Fruit fly (Drosophila melanogaster) whole organism, embryonic: Measurements from ENCODE around the gene CG3566.

Experiments
- Ada2b ChIP-seq: fragments of 200-800 bp; sonication (Bioruptor generic); IDR thresholded peaks from 2 replicates; pipeline ENCODE4 v1.3.6; 2022; ENCODE audit warnings: missing biosample characterization, missing genetic modification characterization
- Atf-2 ChIP-seq: fragments of 200-800 bp; sonication (Bioruptor generic); optimal IDR thresholded peaks from 2 replicates; lab custom pipeline; 2016; ENCODE audit warnings: missing biosample characterization, missing genetic modification characterization
- CG10321 ChIP-seq: fragments of 200-800 bp; sonication (Bioruptor generic); IDR thresholded peaks from 2 replicates; pipeline ENCODE4 v1.3.6; 2022; ENCODE audit warnings: missing biosample characterization, missing genetic modification characterization
- CG12219 ChIP-seq: fragments of 200-800 bp; sonication (Bioruptor generic); optimal IDR thresholded peaks from 3 replicates; lab custom pipeline; 2018; ENCODE audit warnings: missing biosample characterization, mild to moderate bottlenecking, missing genetic modification characterization
- CG12769 ChIP-seq: fragments of 200-800 bp; sonication (Bioruptor generic); optimal IDR thresholded peaks from 2 replicates; lab custom pipeline; 2019; ENCODE audit warnings: missing biosample characterization, mild to moderate bottlenecking, missing genetic modification characterization, moderate library complexity
- CG13775 ChIP-seq: fragments of 200-800 bp; sonication (Bioruptor generic); optimal IDR thresholded peaks from 3 replicates; lab custom pipeline; 2017; ENCODE audit warnings: missing biosample characterization, mild to moderate bottlenecking, missing genetic modification characterization
- CG15479 ChIP-seq: fragments of 200-800 bp; sonication (Bioruptor generic); optimal IDR thresholded peaks from 3 replicates; lab custom pipeline; 2019; ENCODE audit warnings: missing biosample characterization, mild to moderate bottlenecking, missing genetic modification characterization, moderate library complexity
- CG17359 ChIP-seq: fragments of 200-800 bp; sonication (Bioruptor generic); optimal IDR thresholded peaks from 3 replicates; lab custom pipeline; 2018; ENCODE audit warnings: missing biosample characterization, mild to moderate bottlenecking, missing genetic modification characterization, moderate library complexity
- CG17829 ChIP-seq: fragments of 200-800 bp; optimal IDR thresholded peaks from 2 replicates; lab custom pipeline; 2019; ENCODE audit warnings: missing biosample characterization, mild to moderate bottlenecking, missing genetic modification characterization, moderate library complexity
- CG18262 ChIP-seq: fragments of 200-800 bp; optimal IDR thresholded peaks from 3 replicates; lab custom pipeline; 2019; ENCODE audit warnings: missing biosample characterization, mild to moderate bottlenecking, missing genetic modification characterization, moderate library complexity
- CG2116 ChIP-seq: fragments of 200-800 bp; sonication (Bioruptor generic); optimal IDR thresholded peaks from 3 replicates; lab custom pipeline; 2018; ENCODE audit warnings: missing biosample characterization, mild to moderate bottlenecking, missing genetic modification characterization
- CG2120 ChIP-seq: fragments of 200-800 bp; sonication (Bioruptor generic); optimal IDR thresholded peaks from 3 replicates; lab custom pipeline; 2016; ENCODE audit warnings: missing biosample characterization, missing genetic modification characterization
- CG2678 ChIP-seq: fragments of 200-800 bp; sonication (Bioruptor generic); optimal IDR thresholded peaks from 3 replicates; lab custom pipeline; 2019; ENCODE audit warnings: missing biosample characterization, mild to moderate bottlenecking, missing genetic modification characterization, moderate library complexity
- CG30431 ChIP-seq: fragments of 200-800 bp; sonication (Bioruptor generic); optimal IDR thresholded peaks from 2 replicates; lab custom pipeline; 2017; ENCODE audit warnings: missing biosample characterization, missing genetic modification characterization
- CG34376 ChIP-seq: fragments of 200-800 bp; sonication (Bioruptor generic); optimal IDR thresholded peaks from 2 replicates; lab custom pipeline; 2018; ENCODE audit warnings: missing biosample characterization, mild to moderate bottlenecking, missing genetic modification characterization
- CG34422 ChIP-seq: fragments of 200-800 bp; sonication (Bioruptor generic); IDR thresholded peaks from 3 replicates; pipeline ENCODE4 v1.3.6; 2022; ENCODE audit warnings: missing biosample characterization, missing genetic modification characterization
- CG5180 ChIP-seq: fragments of 200-800 bp; sonication (Bioruptor generic); optimal IDR thresholded peaks from 3 replicates; lab custom pipeline; 2017; ENCODE audit warnings: missing biosample characterization, missing genetic modification characterization, mild to moderate bottlenecking, moderate library complexity, missing genetic modification reagents
- CG6854 ChIP-seq: fragments of 200-800 bp; sonication (Bioruptor generic); optimal IDR thresholded peaks from 3 replicates; lab custom pipeline; 2017; ENCODE audit warnings: missing biosample characterization, mild to moderate bottlenecking, missing genetic modification characterization
- CG7556 ChIP-seq: fragments of 200-800 bp; sonication (Bioruptor generic); optimal IDR thresholded peaks from 2 replicates; lab custom pipeline; 2017; ENCODE audit warnings: missing biosample characterization, mild to moderate bottlenecking, missing genetic modification characterization
- CkIIα-i1 ChIP-seq: fragments of 200-800 bp; sonication (Bioruptor generic); IDR thresholded peaks from 2 replicates; pipeline ENCODE4 v1.3.6; 2022; ENCODE audit warnings: missing biosample characterization, missing genetic modification characterization
- Deaf1 ChIP-seq: fragments of 200-800 bp; optimal IDR thresholded peaks from 3 replicates; lab custom pipeline; 2019; ENCODE audit warnings: missing biosample characterization, mild to moderate bottlenecking, missing genetic modification characterization, moderate library complexity
- Elba2 ChIP-seq: fragments of 200-800 bp; sonication (Bioruptor generic); optimal IDR thresholded peaks from 3 replicates; lab custom pipeline; 2016; ENCODE audit warnings: missing biosample characterization, missing genetic modification characterization
- Gug ChIP-seq: fragments of 200-800 bp; sonication (Bioruptor generic); IDR thresholded peaks from 4 replicates; pipeline ENCODE4 v1.3.6; 2022; ENCODE audit warnings: missing biosample characterization, missing genetic modification characterization
- H15 ChIP-seq: fragments of 200-800 bp; sonication (Bioruptor generic); IDR thresholded peaks from 3 replicates; pipeline ENCODE4 v1.3.6; 2022; ENCODE audit warnings: missing biosample characterization, missing genetic modification characterization
- HHEX ChIP-seq: fragments of 200-800 bp; sonication (Bioruptor generic); optimal IDR thresholded peaks from 3 replicates; lab custom pipeline; 2017; ENCODE audit warnings: missing biosample characterization, mild to moderate bottlenecking, missing genetic modification characterization, missing genetic modification reagents
- Hmr ChIP-seq: fragments of 200-800 bp; sonication (Bioruptor generic); optimal IDR thresholded peaks from 3 replicates; lab custom pipeline; 2017; ENCODE audit warnings: mild to moderate bottlenecking, missing biosample characterization, missing genetic modification reagents, missing genetic modification characterization
- Med ChIP-seq: fragments of 200-800 bp; sonication (Bioruptor generic); peaks from one replicate; lab custom pipeline; 2016; ENCODE audit warnings: missing biosample characterization, missing genetic modification characterization, mild to moderate bottlenecking, inconsistent platforms, moderate library complexity
- NFAT ChIP-seq: fragments of 200-800 bp; sonication (Bioruptor generic); IDR thresholded peaks from 2 replicates; pipeline ENCODE4 v1.3.6; 2022; ENCODE audit warnings: missing biosample characterization, missing genetic modification characterization
- PHDP ChIP-seq: fragments of 200-800 bp; sonication (Bioruptor generic); optimal IDR thresholded peaks from 3 replicates; lab custom pipeline; 2018; ENCODE audit warnings: missing biosample characterization, mild to moderate bottlenecking, missing genetic modification characterization, moderate library complexity
- Scr ChIP-seq: fragments of 200-800 bp; sonication (Bioruptor generic); IDR thresholded peaks from 2 replicates; pipeline ENCODE4 v1.3.6; 2022; ENCODE audit warnings: missing biosample characterization, missing genetic modification characterization; ENCODE audit not compliant: partially characterized antibody
- Sox102F ChIP-seq: fragments of 200-800 bp; sonication (Bioruptor generic); optimal IDR thresholded peaks from 2 replicates; lab custom pipeline; 2018; ENCODE audit warnings: missing biosample characterization, mild to moderate bottlenecking, missing genetic modification characterization, moderate library complexity
- aop ChIP-seq: fragments of 200-800 bp; sonication (Bioruptor generic); IDR thresholded peaks from 2 replicates; pipeline ENCODE4 v1.3.6; 2022; ENCODE audit warnings: missing biosample characterization, missing genetic modification characterization
- bab2 ChIP-seq: fragments of 200-800 bp; sonication (Bioruptor generic); optimal IDR thresholded peaks from 2 replicates; lab custom pipeline; 2016; ENCODE audit warnings: missing biosample characterization, missing genetic modification characterization
- chm ChIP-seq: fragments of 200-800 bp; sonication (Bioruptor generic); IDR thresholded peaks from 2 replicates; pipeline ENCODE4 v1.3.6; 2022; ENCODE audit warnings: missing biosample characterization, missing genetic modification characterization
- crol ChIP-seq: fragments of 200-800 bp; sonication (Bioruptor generic); IDR thresholded peaks from 2 replicates; pipeline ENCODE4 v1.3.6; 2022; ENCODE audit warnings: missing biosample characterization, missing genetic modification characterization
- dmrt99B ChIP-seq: fragments of 200-800 bp; sonication (Bioruptor generic); optimal IDR thresholded peaks from 2 replicates; lab custom pipeline; 2018; ENCODE audit warnings: missing biosample characterization, mild to moderate bottlenecking, missing genetic modification characterization, moderate library complexity
- eyg ChIP-seq: fragments of 200-800 bp; sonication (Bioruptor generic); optimal IDR thresholded peaks from 3 replicates; lab custom pipeline; 2016; ENCODE audit warnings: missing biosample characterization, missing genetic modification characterization
- fd96Cb ChIP-seq: fragments of 200-800 bp; sonication (Bioruptor generic); optimal IDR thresholded peaks from 2 replicates; lab custom pipeline; 2018; ENCODE audit warnings: missing biosample characterization, mild to moderate bottlenecking, missing genetic modification characterization, moderate library complexity
- grau ChIP-seq: fragments of 200-800 bp; optimal IDR thresholded peaks from 3 replicates; lab custom pipeline; 2019; ENCODE audit warnings: missing biosample characterization, mild to moderate bottlenecking, missing genetic modification characterization, moderate library complexity
- hkb ChIP-seq, 2 experiments: fragments of 200-800 bp in 1 of 2; fragments of >200 bp in 1 of 2; sonication (Bioruptor generic) in 1 of 2; IDR thresholded peaks in 1 of 2; optimal IDR thresholded peaks in 1 of 2; 2 replicates each; pipeline versions ENCODE4 v1.3.6 to Lab custom; 2017 to 2022; ENCODE audit warnings: missing biosample characterization in 1 of 2, missing genetic modification characterization in 1 of 2
- ken ChIP-seq: fragments of 200-800 bp; sonication (Bioruptor generic); IDR thresholded peaks from 3 replicates; pipeline ENCODE4 v1.3.6; 2022; ENCODE audit warnings: missing biosample characterization, missing genetic modification characterization
- lab ChIP-seq: fragments of 200-800 bp; sonication (Bioruptor generic); optimal IDR thresholded peaks from 3 replicates; lab custom pipeline; 2017; ENCODE audit warnings: missing biosample characterization, missing genetic modification characterization, mild to moderate bottlenecking, moderate library complexity, missing genetic modification reagents
- lmd ChIP-seq: fragments of 200-800 bp; sonication (Bioruptor generic); IDR thresholded peaks from 2 replicates; pipeline ENCODE4 v1.3.6; 2022; ENCODE audit warnings: missing biosample characterization, missing genetic modification characterization
- nerfin-1 ChIP-seq: fragments of 200-800 bp; sonication (Bioruptor generic); optimal IDR thresholded peaks from 3 replicates; lab custom pipeline; 2019; ENCODE audit warnings: missing biosample characterization, mild to moderate bottlenecking, missing genetic modification characterization, moderate library complexity
- pb ChIP-seq: fragments of 200-800 bp; sonication (Bioruptor generic); optimal IDR thresholded peaks from 3 replicates; lab custom pipeline; 2016; ENCODE audit warnings: missing biosample characterization, missing genetic modification characterization
- prd ChIP-seq, 3 experiments: fragments of >200 bp in 2 of 3; fragments of 200-800 bp in 1 of 3; sonication (Bioruptor generic) in 1 of 3; optimal IDR thresholded peaks in 2 of 3; IDR thresholded peaks in 1 of 3; 2 replicates in 2 of 3; 3 replicates in 1 of 3; pipeline versions ENCODE4 v1.3.6 to Lab custom; 2017 to 2022; ENCODE audit warnings: missing biosample characterization in 1 of 3, missing genetic modification characterization in 1 of 3
- pum ChIP-seq: fragments of 200-800 bp; sonication (Bioruptor generic); optimal IDR thresholded peaks from 2 replicates; lab custom pipeline; 2016; ENCODE audit warnings: missing biosample characterization, missing genetic modification characterization
- sens ChIP-seq: fragments of 200-800 bp; sonication (Bioruptor generic); peaks from one replicate; lab custom pipeline; 2016; ENCODE audit warnings: missing biosample characterization, missing genetic modification characterization
- slbo ChIP-seq: fragments of 200-800 bp; sonication (Bioruptor generic); IDR thresholded peaks from 2 replicates; pipeline ENCODE4 v1.3.6; 2022; ENCODE audit warnings: missing biosample characterization, missing genetic modification characterization
- stwl ChIP-seq: fragments of 200-800 bp; sonication (Bioruptor generic); optimal IDR thresholded peaks from 3 replicates; lab custom pipeline; 2018; ENCODE audit warnings: missing biosample characterization, mild to moderate bottlenecking, missing genetic modification characterization, moderate library complexity

The CG3566 gene

dm6 chrX:6308852-6309251 lies 32.3 kb upstream of the CG3566 start, which contains the start of gene CG15894 (continued):
- TF ChIP-seq CG17829 (tag; lab: Kevin White, UChicago) (no peak), CG2678 (tag; lab: Kevin White, UChicago) (peak; percentile 26), HHEX (GFP tag; lab: Kevin White, UChicago) (no peak), grau (tag; lab: Kevin White, UChicago) (peak; percentile 67), pum (GFP tag; lab: Kevin White, UChicago) (no peak), CG6854 (GFP tag; lab: Kevin White, UChicago) (no peak), hkb (optimal IDR thresholded peaks at IDR 0.05; lab: Kevin White, UChicago) (no peak), hkb (GFP tag; IDR thresholded peaks at IDR 0.05; lab: Robert Waterston, UW) (0 out of 2 replicates have a peak, but pooled peaks have one; percentile 39), Elba2 (GFP tag; lab: Kevin White, UChicago) (no peak), CG18262 (tag; lab: Kevin White, UChicago) (no peak), H15 (GFP tag; lab: Robert Waterston, UW) (no peak), Sox102F (GFP tag; lab: Kevin White, UChicago) (no peak), Ada2b (GFP tag; lab: Robert Waterston, UW) (no peak), PHDP (peak; percentile 4), CG2116 (GFP tag; lab: Kevin White, UChicago) (no peak), CG30431 (GFP tag; lab: Kevin White, UChicago) (no peak), CG13775 (GFP tag; lab: Kevin White, UChicago) (no peak), slbo (GFP tag; lab: Robert Waterston, UW) (peak; percentile 26; the same call in 1 of the 2 replicates), lab (GFP tag; lab: Kevin White, UChicago) (peak; percentile 29), CG34422 (GFP tag; lab: Robert Waterston, UW) (no peak), CkIIα-i1 (GFP tag; lab: Robert Waterston, UW) (no peak), CG7556 (no peak), sens (GFP tag; lab: Kevin White, UChicago) (peak; percentile 68), CG12219 (peak; percentile 63), bab2 (GFP tag; lab: Kevin White, UChicago) (no peak), Med (GFP tag; lab: Kevin White, UChicago) (peak; percentile 77), CG5180 (GFP tag; lab: Kevin White, UChicago) (peak; percentile 97), pb (GFP tag; lab: Kevin White, UChicago) (no peak), CG15479 (no peak), Hmr (GFP tag; lab: Kevin White, UChicago) (peak; percentile 35), stwl (no peak), ken (GFP tag; lab: Robert Waterston, UW) (no peak), CG12769 (tag; lab: Kevin White, UChicago) (peak; percentile 9), CG34376 (no peak), eyg (GFP tag; lab: Kevin White, UChicago) (no peak), Scr (GFP tag; lab: Robert Waterston, UW) (no peak), lmd (peak; percentile 21; the same call in 1 of the 2 replicates), CG2120 (GFP tag; lab: Kevin White, UChicago) (peak; percentile 28), crol (no peak), CG17359 (peak; percentile 40), Gug (GFP tag; lab: Robert Waterston, UW) (no peak), NFAT (no peak), fd96Cb (tag; lab: Kevin White, UChicago) (no peak), chm (GFP tag; lab: Robert Waterston, UW) (no peak), Atf-2 (GFP tag; lab: Kevin White, UChicago) (no peak), dmrt99B (peak; percentile 5), Deaf1 (peak; percentile 39), nerfin-1 (tag; lab: Kevin White, UChicago) (no peak), prd (optimal IDR thresholded peaks at IDR 0.05; lab: Kevin White, UChicago) (no peak), prd (GFP tag; IDR thresholded peaks at IDR 0.05; lab: Robert Waterston, UW) (peak; percentile 26; the same call in 1 of the 3 replicates), CG10321 (GFP tag; lab: Robert Waterston, UW) (no peak), aop (GFP tag; lab: Robert Waterston, UW) (no peak)
